Worm (Caenorhabditis elegans): Measurements from ENCODE around the gene M106.2.

DNA sequence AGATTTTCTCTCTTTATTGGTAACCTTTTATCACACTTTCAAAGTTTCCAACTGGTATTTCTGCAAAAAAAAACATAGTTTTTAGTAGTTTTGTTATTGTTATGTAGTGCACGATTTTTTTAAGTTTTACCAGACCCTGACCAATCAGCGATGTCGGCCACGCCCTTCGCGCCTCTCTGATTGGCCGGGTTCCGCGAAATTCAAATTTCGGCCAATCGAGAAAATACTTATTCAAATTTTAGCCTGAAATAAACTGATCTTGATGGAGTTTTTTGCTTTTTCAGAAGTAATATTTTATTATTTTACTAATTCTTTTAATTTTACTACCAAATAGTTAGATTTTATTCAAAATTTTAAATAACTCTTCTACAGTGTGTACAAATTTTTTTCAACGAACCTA is 44.9 kb downstream of the M106.2 start:
- no peak for TF ChIP-seq tlf-1 (GFP tag; optimal IDR thresholded peaks at IDR 0.05)
- no peak for TF ChIP-seq rcor-1 (GFP tag; IDR thresholded peaks at IDR 0.05)
- TF ChIP-seq nfyb-1 (GFP tag; IDR thresholded peaks at IDR 0.05) = no peak
- TF ChIP-seq zim-3 (tag; optimal IDR thresholded peaks at IDR 0.05) = no peak
- no peak for TF ChIP-seq K11D2.4 (GFP tag; IDR thresholded peaks at IDR 0.05)

Measured in whole organism, young adult.